Worm (Caenorhabditis elegans) whole organism, L4 larva: ENCODE measurements around the gene srh-55.
A peak's percentile ranks its signal among the peaks of the same experiment; 100 is the strongest.

Experiments
- D1046.2 ChIP-seq: fragments of 200-800 bp; sonication (Bioruptor generic); IDR thresholded peaks from 2 replicates; pipeline ENCODE4 v1.3.6; 2022; ENCODE audit warnings: missing genetic modification characterization, missing compliant biosample characterization
- F26F4.8 ChIP-seq: fragments of 200-800 bp; sonication (Bioruptor generic); conservative IDR thresholded peaks from 2 replicates; pipeline ENCODE4 v1.3.6; 2022; ENCODE audit warnings: missing genetic modification characterization, missing compliant biosample characterization
- F37D6.2 ChIP-seq: sonication (generic microtip); optimal IDR thresholded peaks from 2 replicates; lab custom pipeline; 2016; ENCODE audit warnings: mild to moderate bottlenecking, missing genetic modification characterization, missing compliant biosample characterization
- T20F7.1 ChIP-seq: fragments of 200-800 bp; sonication (Bioruptor generic); optimal IDR thresholded peaks from 2 replicates; lab custom pipeline; 2018; ENCODE audit warnings: mild to moderate bottlenecking, missing genetic modification characterization, missing compliant biosample characterization
- ZK337.2 ChIP-seq: fragments of 200-800 bp; sonication (Bioruptor generic); IDR thresholded peaks from 2 replicates; pipeline ENCODE4 v1.3.6; 2022; ENCODE audit warnings: missing genetic modification reagents, missing genetic modification characterization, missing compliant biosample characterization
- aha-1 ChIP-seq: fragments of 150-350 bp; peaks from one replicate; lab custom pipeline; 2014; ENCODE audit warnings: missing biosample characterization, missing genetic modification characterization
- attf-4 ChIP-seq: sonication (generic microtip); optimal IDR thresholded peaks from 3 replicates; lab custom pipeline; 2017; ENCODE audit warnings: missing biosample characterization, missing genetic modification characterization
- ceh-28 ChIP-seq: fragments of 150-350 bp; optimal IDR thresholded peaks from 2 replicates; lab custom pipeline; 2014; ENCODE audit warnings: missing biosample characterization, missing genetic modification reagents, missing genetic modification characterization
- cey-2 ChIP-seq: sonication (generic microtip); optimal IDR thresholded peaks from 3 replicates; lab custom pipeline; 2017; ENCODE audit warnings: missing genetic modification characterization, mild to moderate bottlenecking, missing compliant biosample characterization, antibody characterized with exemption, borderline replicate concordance; ENCODE audit not compliant: insufficient read depth
- ctbp-1 ChIP-seq: fragments of 200-800 bp; sonication (Bioruptor generic); IDR thresholded peaks from 2 replicates; pipeline ENCODE4 v1.3.6; 2022; ENCODE audit warnings: missing genetic modification reagents, missing genetic modification characterization, missing compliant biosample characterization
- daf-16 ChIP-seq, 3 experiments: sonication (generic microtip); optimal IDR thresholded peaks; 2 replicates each; lab custom pipeline; 2016 to 2017; ENCODE audit warnings: missing genetic modification characterization in 3 of 3, missing genetic modification reagents in 3 of 3, mild to moderate bottlenecking in 2 of 3, missing compliant biosample characterization in 2 of 3, missing biosample characterization in 1 of 3, moderate library complexity in 1 of 3
- daf-19 ChIP-seq: fragments of 200-800 bp; sonication (Bioruptor generic); conservative IDR thresholded peaks from 2 replicates; pipeline ENCODE4 v1.3.6; 2022; ENCODE audit warnings: missing genetic modification characterization, missing compliant biosample characterization
- dve-1 ChIP-seq: sonication (generic microtip); optimal IDR thresholded peaks from 2 replicates; lab custom pipeline; 2017; ENCODE audit warnings: antibody characterized with exemption, mild to moderate bottlenecking, missing genetic modification characterization, missing compliant biosample characterization; ENCODE audit not compliant: insufficient read depth
- fos-1 ChIP-seq: fragments of 150-350 bp; optimal IDR thresholded peaks from 2 replicates; lab custom pipeline; 2014; ENCODE audit warnings: missing biosample characterization, missing genetic modification characterization
- hif-1 ChIP-seq, 2 experiments: sonication (generic microtip); optimal IDR thresholded peaks; 2 replicates each; lab custom pipeline; 2016 to 2017; ENCODE audit warnings: missing compliant biosample characterization in 2 of 2, missing genetic modification characterization in 2 of 2, missing genetic modification reagents in 2 of 2, missing genotype in 2 of 2, mild to moderate bottlenecking in 1 of 2
- hlh-30 ChIP-seq: sonication (generic microtip); optimal IDR thresholded peaks from 2 replicates; lab custom pipeline; 2017; ENCODE audit warnings: antibody characterized with exemption, mild to moderate bottlenecking, missing genetic modification characterization, missing compliant biosample characterization; ENCODE audit not compliant: insufficient read depth
- jun-1 ChIP-seq: fragments of 150-350 bp; optimal IDR thresholded peaks from 2 replicates; lab custom pipeline; 2014; ENCODE audit warnings: missing biosample characterization, missing genetic modification reagents, missing genetic modification characterization
- lim-7 ChIP-seq: fragments of 200-800 bp; sonication (Bioruptor generic); IDR thresholded peaks from 2 replicates; pipeline ENCODE4 v1.3.6; 2022; ENCODE audit warnings: missing genetic modification characterization, missing compliant biosample characterization
- lin-1 ChIP-seq: fragments of 200-800 bp; sonication (Bioruptor generic); IDR thresholded peaks from 2 replicates; pipeline ENCODE4 v1.3.6; 2022; ENCODE audit warnings: missing genetic modification reagents, missing genetic modification characterization, missing compliant biosample characterization
- lin-13 ChIP-seq: fragments of 150-350 bp; optimal IDR thresholded peaks from 2 replicates; lab custom pipeline; 2014; ENCODE audit warnings: missing biosample characterization, missing genetic modification reagents, missing genetic modification characterization
- lin-29 ChIP-seq: fragments of 200-800 bp; sonication (Bioruptor generic); IDR thresholded peaks from 2 replicates; pipeline ENCODE4 v1.3.6; 2022; ENCODE audit warnings: missing genetic modification reagents, missing genetic modification characterization, missing compliant biosample characterization
- lin-38 ChIP-seq: fragments of 200-800 bp; sonication (Bioruptor generic); IDR thresholded peaks from 2 replicates; pipeline ENCODE4 v1.3.6; 2022; ENCODE audit warnings: missing genetic modification reagents, missing genetic modification characterization, missing compliant biosample characterization
- lin-39 ChIP-seq: fragments of 150-350 bp; optimal IDR thresholded peaks from 2 replicates; lab custom pipeline; 2014; ENCODE audit warnings: missing biosample characterization, missing genetic modification reagents, missing genetic modification characterization
- lir-3 ChIP-seq: sonication (generic microtip); optimal IDR thresholded peaks from 2 replicates; lab custom pipeline; 2016; ENCODE audit warnings: mild to moderate bottlenecking, missing genetic modification characterization, missing compliant biosample characterization
- madf-9 ChIP-seq: fragments of 200-800 bp; sonication (Bioruptor generic); conservative IDR thresholded peaks from 2 replicates; pipeline ENCODE4 v1.3.6; 2022; ENCODE audit warnings: missing genetic modification reagents, missing genetic modification characterization, missing compliant biosample characterization
- mep-1 ChIP-seq: fragments of 150-350 bp; sonication (generic microtip); optimal IDR thresholded peaks from 3 replicates; lab custom pipeline; 2014; ENCODE audit warnings: missing biosample characterization, missing genetic modification characterization
- mes-2 ChIP-seq: sonication (generic microtip); optimal IDR thresholded peaks from 2 replicates; lab custom pipeline; 2016; ENCODE audit warnings: missing genotype, mild to moderate bottlenecking, missing genetic modification characterization, missing compliant biosample characterization; ENCODE audit not compliant: poor library complexity, severe bottlenecking
- nhr-10 ChIP-seq: fragments of 150-350 bp; optimal IDR thresholded peaks from 2 replicates; lab custom pipeline; 2014; ENCODE audit warnings: missing biosample characterization, missing genetic modification characterization
- nhr-102 ChIP-seq: sonication (generic microtip); optimal IDR thresholded peaks from 2 replicates; lab custom pipeline; 2016; ENCODE audit warnings: mild to moderate bottlenecking, missing genetic modification characterization, moderate library complexity, missing compliant biosample characterization
- nhr-111 ChIP-seq: fragments of 200-800 bp; sonication (Bioruptor generic); optimal IDR thresholded peaks from 2 replicates; lab custom pipeline; 2018; ENCODE audit warnings: mild to moderate bottlenecking, missing genetic modification characterization, missing compliant biosample characterization
- nhr-237 ChIP-seq: sonication (generic microtip); optimal IDR thresholded peaks from 2 replicates; lab custom pipeline; 2017; ENCODE audit warnings: missing biosample characterization, missing genetic modification characterization
- nhr-41 ChIP-seq: fragments of 200-800 bp; sonication (Bioruptor generic); IDR thresholded peaks from 2 replicates; pipeline ENCODE4 v1.3.6; 2022; ENCODE audit warnings: missing genetic modification reagents, missing genetic modification characterization, missing compliant biosample characterization
- nhr-76 ChIP-seq: fragments of 150-350 bp; optimal IDR thresholded peaks from 2 replicates; lab custom pipeline; 2014; ENCODE audit warnings: missing biosample characterization, missing genetic modification characterization
- nhr-77 ChIP-seq: fragments of 150-350 bp; optimal IDR thresholded peaks from 2 replicates; lab custom pipeline; 2014; ENCODE audit warnings: missing biosample characterization, missing genetic modification characterization
- sdz-12 ChIP-seq: fragments of 200-800 bp; sonication (Bioruptor generic); optimal IDR thresholded peaks from 2 replicates; lab custom pipeline; 2018; ENCODE audit warnings: mild to moderate bottlenecking, missing genetic modification characterization, missing compliant biosample characterization
- set-16 ChIP-seq: fragments of 200-800 bp; sonication (Bioruptor generic); IDR thresholded peaks from 2 replicates; pipeline ENCODE4 v1.3.6; 2022; ENCODE audit warnings: missing genetic modification reagents, missing genetic modification characterization, missing compliant biosample characterization
- skn-1 ChIP-seq: fragments of 150-350 bp; optimal IDR thresholded peaks from 2 replicates; lab custom pipeline; 2014; ENCODE audit warnings: missing biosample characterization, missing genetic modification characterization
- snpc-4 ChIP-seq: fragments of 150-350 bp; optimal IDR thresholded peaks from 2 replicates; lab custom pipeline; 2014; ENCODE audit warnings: missing biosample characterization, missing genetic modification characterization
- spr-1 ChIP-seq: sonication (generic microtip); optimal IDR thresholded peaks from 2 replicates; lab custom pipeline; 2016; ENCODE audit warnings: mild to moderate bottlenecking, missing genetic modification characterization, missing compliant biosample characterization
- unc-130 ChIP-seq: sonication (generic microtip); optimal IDR thresholded peaks from 2 replicates; lab custom pipeline; 2016; ENCODE audit warnings: missing genetic modification reagents, missing genetic modification characterization, missing compliant biosample characterization
- unc-62 ChIP-seq, 3 experiments: fragments of 150-350 bp in 1 of 3; sonication (generic microtip); optimal IDR thresholded peaks in 2 of 3; peaks in 1 of 3; 1 replicate in 1 of 3; 2 replicates in 2 of 3; lab custom pipeline; 2014 to 2017; ENCODE audit warnings: missing biosample characterization in 3 of 3, missing genetic modification characterization in 3 of 3, missing genetic modification reagents in 3 of 3, missing genotype in 1 of 3
- vab-7 ChIP-seq: fragments of 200-800 bp; sonication (Bioruptor generic); IDR thresholded peaks from 2 replicates; pipeline ENCODE4 v1.3.6; 2022; ENCODE audit warnings: missing genetic modification reagents, missing genetic modification characterization, missing compliant biosample characterization

The srh-55 gene

DNA sequence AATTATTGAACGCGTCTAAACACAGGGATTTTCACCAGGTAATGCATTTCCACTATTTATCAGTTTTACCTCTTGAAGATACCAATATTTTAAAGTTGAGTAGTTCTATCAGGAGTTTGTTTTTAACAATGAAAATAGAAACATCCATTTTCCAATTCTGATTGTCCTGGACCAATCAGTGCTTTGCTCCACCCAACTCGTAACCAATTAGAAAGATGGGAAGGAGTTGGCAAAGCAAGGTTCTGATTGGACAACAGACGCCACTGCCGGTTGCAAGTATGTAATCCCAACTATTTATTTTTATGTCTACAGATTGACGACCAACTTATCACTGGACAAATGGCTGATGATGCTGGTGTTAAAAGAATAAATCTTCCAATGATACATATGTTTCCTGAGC, 3.2 kb upstream of the srh-55 start:
- TF ChIP-seq ctbp-1 (GFP tag; lab: Robert Waterston, UW) (no peak), nhr-76 (tag; lab: Kevin White, UChicago) (no peak), cey-2 (tag; lab: Kevin White, UChicago) (no peak), jun-1 (no peak), ceh-28 (no peak), D1046.2 (GFP tag; lab: Robert Waterston, UW) (no peak), lin-1 (GFP tag; lab: Robert Waterston, UW) (no peak), mes-2 (tag; lab: Kevin White, UChicago) (no peak), dve-1 (tag; lab: Kevin White, UChicago) (no peak), skn-1 (tag; lab: Kevin White, UChicago) (no peak), nhr-10 (no peak), F37D6.2 (tag; lab: Kevin White, UChicago) (no peak), nhr-237 (tag; lab: Kevin White, UChicago) (no peak), lin-13 (GFP tag; lab: Kevin White, UChicago) (no peak), nhr-77 (tag; lab: Kevin White, UChicago) (no peak), attf-4 (no peak), vab-7 (GFP tag; lab: Robert Waterston, UW) (no peak), mep-1 (tag; lab: Kevin White, UChicago) (no peak), fos-1 (no peak), nhr-41 (GFP tag; lab: Robert Waterston, UW) (no peak)

DNA sequence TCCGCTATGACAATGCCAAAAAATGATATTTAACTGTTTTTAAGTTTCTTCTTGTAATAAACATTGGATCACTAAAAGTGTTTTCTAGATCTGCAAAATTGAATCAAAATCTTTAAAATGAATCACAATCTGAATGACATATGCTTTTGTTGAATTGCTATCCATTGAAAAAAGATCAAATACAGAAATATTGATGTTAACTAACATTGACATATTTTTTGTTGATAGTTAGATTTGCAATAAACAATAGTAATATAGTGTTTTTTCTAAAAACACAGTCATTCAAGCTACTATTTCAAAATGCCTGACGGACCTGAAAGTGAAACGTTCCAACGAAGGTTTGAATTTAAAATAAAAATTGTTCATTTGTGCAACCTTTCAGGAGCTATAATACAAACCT, 2.7 kb upstream of the srh-55 start, which contains the start of gene T09F5.2:
TSS of gene T09F5.2 (plus strand) at position 301 of the 400 bp plus-strand sequence.
- TF ChIP-seq daf-19 (GFP tag; lab: Robert Waterston, UW) (no peak), cey-2 (tag; lab: Kevin White, UChicago) (no peak), unc-130 (no peak), lin-29 (GFP tag; lab: Robert Waterston, UW) (no peak)
- TF ChIP-seq, all 104 proteins: peak for 0

DNA sequence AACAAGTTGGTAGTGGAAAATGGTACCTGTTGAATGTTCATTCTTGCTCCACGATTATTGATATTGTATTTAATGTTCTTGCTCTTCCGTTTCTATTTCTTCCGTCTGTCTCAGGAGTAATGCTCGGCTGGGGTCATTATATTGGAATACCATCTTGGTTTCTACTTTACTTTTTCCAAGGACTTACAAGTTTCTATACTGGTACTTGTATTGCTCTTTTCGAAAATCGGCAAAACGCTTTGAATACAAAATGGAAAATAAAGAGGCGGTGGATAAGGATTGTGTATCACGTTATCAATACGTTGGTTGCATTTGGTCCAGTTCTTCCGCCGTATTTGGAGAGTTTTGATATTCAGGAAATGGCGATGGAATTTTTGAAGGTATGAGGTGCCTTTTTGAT, 1.4 kb upstream of the srh-55 start:
- TF ChIP-seq snpc-4 (tag; lab: Kevin White, UChicago) (no peak), unc-62 (GFP tag; optimal IDR thresholded peaks at IDR 0.05 in 1 of 2; lab: Kevin White, UChicago) (peak in 1 of 2 experiments; percentile 56), unc-62 (tag; optimal IDR thresholded peaks at IDR 0.05; lab: Kevin White, UChicago) (no peak), hlh-30 (tag; lab: Kevin White, UChicago) (no peak), aha-1 (tag; lab: Kevin White, UChicago) (peak; percentile 49)

DNA sequence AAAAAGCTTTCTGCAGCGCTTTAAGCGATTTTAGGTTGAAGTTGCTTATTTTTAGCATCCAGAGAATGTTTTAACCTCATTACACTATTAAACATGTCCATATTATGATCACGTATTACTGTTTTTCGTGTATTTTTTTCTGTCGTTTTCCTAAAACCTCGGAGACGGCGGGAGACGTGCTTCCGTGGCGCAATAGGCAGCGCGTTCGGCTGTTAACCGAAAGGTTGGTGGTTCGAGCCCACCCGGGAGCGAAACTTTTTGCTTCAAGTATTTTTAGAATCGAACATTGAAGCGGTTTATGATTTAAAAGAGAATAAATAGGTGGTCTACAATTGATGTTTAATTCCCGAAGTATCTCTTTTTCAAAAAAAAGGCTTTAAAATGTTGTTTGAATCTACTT, 3.1 kb downstream of the srh-55 start:
- TF ChIP-seq hlh-30 (tag; lab: Kevin White, UChicago) (no peak), mes-2 (tag; lab: Kevin White, UChicago) (no peak), daf-16 (GFP tag; optimal IDR thresholded peaks at IDR 0.05; lab: Kevin White, UChicago) (no peak), daf-16 (tag; optimal IDR thresholded peaks at IDR 0.05; lab: Kevin White, UChicago) (no peak), lin-38 (GFP tag; lab: Robert Waterston, UW) (no peak), F26F4.8 (GFP tag; lab: Robert Waterston, UW) (peak; percentile 76; the same call in 1 of the 2 replicates), ZK337.2 (GFP tag; lab: Robert Waterston, UW) (no peak), hif-1 (tag; optimal IDR thresholded peaks at IDR 0.05; lab: Kevin White, UChicago) (no peak), D1046.2 (GFP tag; lab: Robert Waterston, UW) (peak; percentile 51; the same call in 1 of the 2 replicates), unc-130 (peak; percentile 9), lir-3 (no peak), set-16 (GFP tag; lab: Robert Waterston, UW) (no peak), lin-39 (no peak), T20F7.1 (GFP tag; lab: Kevin White, UChicago) (no peak), lim-7 (GFP tag; lab: Robert Waterston, UW) (0 out of 2 replicates have a peak, but pooled peaks have one; percentile 68), nhr-102 (tag; lab: Kevin White, UChicago) (no peak), spr-1 (tag; lab: Kevin White, UChicago) (no peak), nhr-111 (GFP tag; lab: Kevin White, UChicago) (no peak), madf-9 (GFP tag; lab: Robert Waterston, UW) (no peak), sdz-12 (GFP tag; lab: Kevin White, UChicago) (no peak), lin-1 (GFP tag; lab: Robert Waterston, UW) (no peak), nhr-41 (GFP tag; lab: Robert Waterston, UW) (no peak)
- TF ChIP-seq, all 104 proteins: peak for 4
